Worm (Caenorhabditis elegans) whole organism, mixed stage, embryonic: ENCODE measurements around the gene C10A4.4.

Experiments
- M03D4.4 ChIP-seq: sonication (generic microtip); optimal IDR thresholded peaks from 2 replicates; lab custom pipeline; 2017; ENCODE audit warnings: mild to moderate bottlenecking, missing genetic modification characterization, missing compliant biosample characterization
- bed-3 ChIP-seq: fragments of 200-800 bp; sonication (Bioruptor generic); optimal IDR thresholded peaks from 3 replicates; lab custom pipeline; 2018; ENCODE audit warnings: mild to moderate bottlenecking, missing genetic modification characterization, moderate library complexity, missing compliant biosample characterization
- blmp-1 ChIP-seq: fragments of 150-350 bp; optimal IDR thresholded peaks from 2 replicates; lab custom pipeline; 2014; ENCODE audit warnings: missing biosample characterization, missing genetic modification characterization
- ceh-39 ChIP-seq: fragments of 150-350 bp; optimal IDR thresholded peaks from 2 replicates; lab custom pipeline; 2014; ENCODE audit warnings: missing biosample characterization, missing genetic modification characterization
- ceh-83 ChIP-seq: fragments of 200-800 bp; sonication (Bioruptor generic); optimal IDR thresholded peaks from 2 replicates; lab custom pipeline; 2018; ENCODE audit warnings: mild to moderate bottlenecking, missing genetic modification characterization, missing compliant biosample characterization
- ces-1 ChIP-seq: fragments of 150-350 bp; optimal IDR thresholded peaks from 2 replicates; lab custom pipeline; 2014; ENCODE audit warnings: missing biosample characterization, missing genetic modification reagents, missing genetic modification characterization
- cnd-1 ChIP-seq: fragments of 200-800 bp; sonication (Bioruptor generic); optimal IDR thresholded peaks from 2 replicates; lab custom pipeline; 2018; ENCODE audit warnings: mild to moderate bottlenecking, missing genetic modification characterization, missing compliant biosample characterization
- elt-1 ChIP-seq: sonication (generic microtip); optimal IDR thresholded peaks from 2 replicates; lab custom pipeline; 2017; ENCODE audit warnings: missing genetic modification characterization, mild to moderate bottlenecking, missing compliant biosample characterization, antibody characterized with exemption, moderate library complexity, borderline replicate concordance; ENCODE audit not compliant: insufficient read depth
- elt-3 ChIP-seq: fragments of 150-350 bp; optimal IDR thresholded peaks from 2 replicates; lab custom pipeline; 2014; ENCODE audit warnings: missing biosample characterization, missing genetic modification characterization
- flh-1 ChIP-seq: fragments of 200-800 bp; sonication (Bioruptor generic); optimal IDR thresholded peaks from 2 replicates; lab custom pipeline; 2018; ENCODE audit warnings: mild to moderate bottlenecking, missing genetic modification characterization, moderate library complexity, missing compliant biosample characterization
- ham-2 ChIP-seq: fragments of 200-800 bp; sonication (Bioruptor generic); optimal IDR thresholded peaks from 2 replicates; lab custom pipeline; 2018; ENCODE audit warnings: mild to moderate bottlenecking, missing genetic modification characterization, missing compliant biosample characterization
- hlh-1 ChIP-seq: fragments of 150-350 bp; optimal IDR thresholded peaks from 2 replicates; lab custom pipeline; 2014; ENCODE audit warnings: missing biosample characterization, missing genetic modification reagents, missing genetic modification characterization
- lin-13 ChIP-seq: fragments of 150-350 bp; optimal IDR thresholded peaks from 2 replicates; lab custom pipeline; 2014; ENCODE audit warnings: missing biosample characterization, missing genetic modification characterization
- mab-5 ChIP-seq: fragments of 150-350 bp; optimal IDR thresholded peaks from 2 replicates; lab custom pipeline; 2014; ENCODE audit warnings: missing biosample characterization, missing genetic modification characterization
- mep-1 ChIP-seq: fragments of 150-350 bp; optimal IDR thresholded peaks from 2 replicates; lab custom pipeline; 2017; ENCODE audit warnings: missing biosample characterization, missing genetic modification reagents, missing genetic modification characterization, inconsistent platforms
- mls-2 ChIP-seq: sonication (generic microtip); optimal IDR thresholded peaks from 2 replicates; lab custom pipeline; 2016; ENCODE audit warnings: mild to moderate bottlenecking, missing genetic modification characterization, moderate library complexity, missing compliant biosample characterization
- nhr-12 ChIP-seq: fragments of 150-350 bp; optimal IDR thresholded peaks from 2 replicates; lab custom pipeline; 2014; ENCODE audit warnings: missing biosample characterization, missing genetic modification characterization
- nhr-2 ChIP-seq: fragments of 150-350 bp; optimal IDR thresholded peaks from 2 replicates; lab custom pipeline; 2014; ENCODE audit warnings: missing biosample characterization, missing genetic modification characterization
- nhr-237 ChIP-seq: fragments of 150-350 bp; optimal IDR thresholded peaks from 2 replicates; lab custom pipeline; 2014; ENCODE audit warnings: missing biosample characterization, missing genetic modification characterization
- nhr-28 ChIP-seq: fragments of 150-350 bp; optimal IDR thresholded peaks from 2 replicates; lab custom pipeline; 2014; ENCODE audit warnings: missing biosample characterization, missing genetic modification characterization
- nhr-76 ChIP-seq: sonication (generic microtip); optimal IDR thresholded peaks from 2 replicates; lab custom pipeline; 2017; ENCODE audit warnings: missing biosample characterization, missing genetic modification characterization
- pha-4 ChIP-seq: fragments of 150-350 bp; optimal IDR thresholded peaks from 2 replicates; lab custom pipeline; 2018; ENCODE audit warnings: missing biosample characterization, missing genetic modification reagents, missing genetic modification characterization
- sem-2 ChIP-seq: fragments of 200-800 bp; sonication (Bioruptor generic); optimal IDR thresholded peaks from 2 replicates; lab custom pipeline; 2018; ENCODE audit warnings: mild to moderate bottlenecking, missing genetic modification characterization, missing compliant biosample characterization
- snpc-4 ChIP-seq: fragments of 150-350 bp; optimal IDR thresholded peaks from 2 replicates; lab custom pipeline; 2014; ENCODE audit warnings: missing biosample characterization, missing genetic modification characterization
- sptf-1 ChIP-seq: sonication (generic microtip); optimal IDR thresholded peaks from 2 replicates; lab custom pipeline; 2017; ENCODE audit warnings: mild to moderate bottlenecking, missing genetic modification characterization, moderate library complexity, missing compliant biosample characterization
- tbx-8 ChIP-seq: fragments of 200-800 bp; sonication (Bioruptor generic); optimal IDR thresholded peaks from 2 replicates; lab custom pipeline; 2018; ENCODE audit warnings: mild to moderate bottlenecking, missing genetic modification characterization, moderate library complexity, missing compliant biosample characterization
- unc-120 ChIP-seq: sonication (generic microtip); optimal IDR thresholded peaks from 2 replicates; lab custom pipeline; 2017; ENCODE audit warnings: missing genetic modification characterization, missing compliant biosample characterization; ENCODE audit not compliant: poor library complexity, severe bottlenecking
- unc-39 ChIP-seq: fragments of 150-350 bp; optimal IDR thresholded peaks from 2 replicates; lab custom pipeline; 2014; ENCODE audit warnings: missing biosample characterization, missing genetic modification characterization
- unc-62 ChIP-seq: fragments of 150-350 bp; optimal IDR thresholded peaks from 2 replicates; lab custom pipeline; 2014; ENCODE audit warnings: missing biosample characterization, missing genetic modification reagents, missing genetic modification characterization
- zip-8 ChIP-seq: fragments of 150-350 bp; optimal IDR thresholded peaks from 2 replicates; lab custom pipeline; 2014; ENCODE audit warnings: missing biosample characterization, missing genetic modification characterization
- ztf-11 ChIP-seq: fragments of 150-350 bp; optimal IDR thresholded peaks from 2 replicates; lab custom pipeline; 2014; ENCODE audit warnings: missing biosample characterization, missing genetic modification characterization

C10A4.4 gene

ce11 chrX:7424813-7425212, 23.9 kb downstream of the C10A4.4 start, which contains the start of gene mnm-2:
Gene mnm-2 (minus strand): TSS chrX:7424913.
- no peak for TF ChIP-seq ceh-83 (GFP tag; lab: Kevin White, UChicago)
- no peak for TF ChIP-seq elt-1
- TF ChIP-seq, all 35 proteins: peak for 0

DNA sequence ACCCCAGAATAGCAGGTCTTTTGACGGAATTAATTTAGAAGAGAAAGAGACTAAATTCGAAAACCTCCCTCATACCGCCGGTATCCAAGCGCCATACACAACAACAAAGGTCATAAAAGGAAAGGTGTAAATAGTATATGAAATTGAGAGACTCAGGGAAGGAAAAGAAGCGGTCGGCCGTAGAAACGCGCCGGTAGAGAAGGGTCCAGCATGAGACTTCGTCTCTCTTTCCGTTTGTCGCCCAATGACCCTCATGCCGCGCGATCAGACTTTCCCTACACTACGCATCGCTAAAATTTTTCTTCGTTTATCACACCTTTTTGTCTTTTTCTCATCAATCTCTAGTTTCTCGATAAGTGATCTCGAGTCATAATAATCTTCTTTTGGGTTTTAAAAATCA, 29.6 kb downstream of the C10A4.4 start:
- TF ChIP-seq flh-1 (GFP tag; lab: Kevin White, UChicago) (no peak), ham-2 (GFP tag; lab: Kevin White, UChicago) (peak; percentile 69), unc-62 (no peak), sptf-1 (tag; lab: Kevin White, UChicago) (peak; percentile 44)

- TF ChIP-seq nhr-76 (tag; lab: Kevin White, UChicago): no peak
- TF ChIP-seq elt-1: no peak
- TF ChIP-seq nhr-28: no peak
- no peak for TF ChIP-seq ceh-39
- no peak for TF ChIP-seq ham-2 (GFP tag; lab: Kevin White, UChicago)
- no peak for TF ChIP-seq tbx-8
- TF ChIP-seq nhr-12: no peak
- no peak for TF ChIP-seq unc-39 (tag; lab: Kevin White, UChicago)
- TF ChIP-seq nhr-2: no peak
- TF ChIP-seq mep-1 (tag; lab: Kevin White, UChicago): no peak
- TF ChIP-seq M03D4.4 (tag; lab: Kevin White, UChicago): no peak
- no peak for TF ChIP-seq lin-13 (tag; lab: Kevin White, UChicago)
- TF ChIP-seq bed-3 (GFP tag; lab: Kevin White, UChicago): no peak
- TF ChIP-seq pha-4 (tag; lab: Kevin White, UChicago): no peak
- TF ChIP-seq sem-2 (GFP tag; lab: Kevin White, UChicago): no peak
- no peak for TF ChIP-seq mls-2 (tag; lab: Kevin White, UChicago)
Measured at ce11 chrX:7431165-7431564, 30.3 kb downstream of the C10A4.4 start, which contains the start of gene clc-2. Gene clc-2 (plus strand): TSS chrX:7431465.

DNA sequence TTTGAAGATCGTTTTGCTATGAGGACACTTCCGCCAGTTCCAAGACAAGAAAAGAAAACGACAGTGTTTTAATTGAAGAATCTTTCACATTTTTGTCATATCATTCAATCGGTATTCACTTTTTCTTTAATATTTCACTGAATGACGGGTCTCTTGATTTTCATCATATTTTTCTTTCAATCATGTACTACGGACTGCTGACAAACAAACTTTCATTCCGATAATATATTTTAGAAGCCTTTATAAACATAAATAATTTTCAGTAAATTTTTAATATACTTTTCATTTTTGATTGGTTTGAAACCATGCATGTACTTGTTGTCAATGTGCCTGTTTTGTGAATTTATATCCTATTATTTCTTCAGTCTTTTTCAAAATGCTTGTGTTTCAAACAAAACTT, 32.4 kb downstream of the C10A4.4 start, which contains the start of gene clc-5:
TSS of gene clc-5 (plus strand) at position 301 of the 400 bp plus-strand sequence.
- TF ChIP-seq mab-5 (tag; lab: Kevin White, UChicago) (no peak), unc-39 (tag; lab: Kevin White, UChicago) (no peak), sptf-1 (tag; lab: Kevin White, UChicago) (no peak), ztf-11 (no peak), nhr-237 (no peak), zip-8 (no peak), mls-2 (tag; lab: Kevin White, UChicago) (no peak), ces-1 (GFP tag; lab: Kevin White, UChicago) (no peak), ceh-83 (GFP tag; lab: Kevin White, UChicago) (no peak), ham-2 (GFP tag; lab: Kevin White, UChicago) (no peak), unc-120 (tag; lab: Kevin White, UChicago) (no peak), lin-13 (tag; lab: Kevin White, UChicago) (no peak), bed-3 (GFP tag; lab: Kevin White, UChicago) (no peak), blmp-1 (tag; lab: Kevin White, UChicago) (no peak)

DNA sequence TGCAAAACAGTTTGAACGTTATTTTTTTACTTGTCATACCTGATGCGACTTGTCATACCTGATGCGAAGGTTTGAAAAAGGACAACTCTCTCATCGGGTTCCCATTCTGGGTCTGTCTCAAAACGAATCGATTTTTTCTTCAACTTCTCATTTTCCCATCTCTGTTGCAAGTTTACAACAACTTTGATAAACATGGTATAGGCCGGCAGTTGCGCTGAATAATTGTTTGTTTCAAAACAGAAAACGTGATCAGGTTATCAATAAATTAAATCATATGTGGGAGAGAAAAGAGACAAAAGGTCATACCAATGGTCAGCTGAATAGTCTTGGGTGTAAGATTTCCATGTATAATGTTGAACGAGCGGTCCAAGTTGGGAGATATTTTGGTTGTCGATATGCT, 36.0 kb downstream of the C10A4.4 start:
- no peak for TF ChIP-seq bed-3 (GFP tag; lab: Kevin White, UChicago)
- TF ChIP-seq pha-4 (tag; lab: Kevin White, UChicago): no peak
- no peak for TF ChIP-seq snpc-4
- TF ChIP-seq elt-1: no peak
- TF ChIP-seq ceh-39: no peak
- no peak for TF ChIP-seq ham-2 (GFP tag; lab: Kevin White, UChicago)
- TF ChIP-seq sptf-1 (tag; lab: Kevin White, UChicago): no peak
- TF ChIP-seq ztf-11: no peak
- no peak for TF ChIP-seq nhr-237
- TF ChIP-seq tbx-8: no peak
- no peak for TF ChIP-seq elt-3 (tag; lab: Kevin White, UChicago)
- no peak for TF ChIP-seq unc-62
- TF ChIP-seq unc-120 (tag; lab: Kevin White, UChicago): no peak
- no peak for TF ChIP-seq hlh-1
- TF ChIP-seq cnd-1 (tag; lab: Kevin White, UChicago): no peak
- TF ChIP-seq ceh-83 (GFP tag; lab: Kevin White, UChicago): no peak
